Worm (Caenorhabditis elegans) whole organism, L4/young adult: ENCODE measurements around the gene nhr-190.

Experiments used
- dao-5 ChIP-seq: sonication (generic microtip); optimal IDR thresholded peaks from 2 replicates; lab custom pipeline; 2016; ENCODE audit warnings: missing genotype, missing genetic modification characterization, moderate library complexity, missing compliant biosample characterization
- him-1 ChIP-seq: sonication (generic microtip); optimal IDR thresholded peaks from 2 replicates; lab custom pipeline; 2016; ENCODE audit warnings: missing genotype, missing genetic modification reagents, missing genetic modification characterization, missing compliant biosample characterization

ce11 chrV:627585-627984 lies 15.1 kb downstream of the nhr-190 start, which contains the start of gene F48G7.8:
- TF ChIP-seq dao-5 (tag; lab: Kevin White, UChicago) = no peak
- TF ChIP-seq him-1 (tag; lab: Kevin White, UChicago) = no peak
